Fruit fly (Drosophila melanogaster) whole organism, embryonic: ENCODE results near the gene Mrtf.

Experiments
- CG10654 ChIP-seq: fragments of 200-800 bp; sonication (Bioruptor generic); optimal IDR thresholded peaks from 2 replicates; lab custom pipeline; 2016; ENCODE audit warnings: missing biosample characterization, missing genetic modification characterization
- CG11247 ChIP-seq: fragments of 200-800 bp; sonication (Bioruptor generic); IDR thresholded peaks from 2 replicates; pipeline ENCODE4 v1.3.6; 2022; ENCODE audit warnings: missing biosample characterization, missing genetic modification characterization
- CG11456 ChIP-seq: fragments of 200-800 bp; sonication (Bioruptor generic); IDR thresholded peaks from 3 replicates; pipeline ENCODE4 v1.3.6; 2022; ENCODE audit warnings: missing biosample characterization, missing genetic modification characterization
- CG11695 ChIP-seq: fragments of 200-800 bp; sonication (Bioruptor generic); IDR thresholded peaks from 3 replicates; pipeline ENCODE4 v1.3.6; 2022; ENCODE audit warnings: missing biosample characterization, missing genetic modification characterization
- CG14050 ChIP-seq: fragments of 200-800 bp; sonication (Bioruptor generic); IDR thresholded peaks from 3 replicates; pipeline ENCODE4 v1.3.6; 2022; ENCODE audit warnings: missing biosample characterization, missing genetic modification characterization
- CG14441 ChIP-seq: fragments of 200-800 bp; sonication (Bioruptor generic); IDR thresholded peaks from 2 replicates; pipeline ENCODE4 v1.3.6; 2022; ENCODE audit warnings: missing biosample characterization, missing genetic modification characterization
- CG15269 ChIP-seq: fragments of 200-800 bp; sonication (Bioruptor generic); optimal IDR thresholded peaks from 2 replicates; lab custom pipeline; 2018; ENCODE audit warnings: missing biosample characterization, mild to moderate bottlenecking, missing genetic modification characterization, moderate library complexity
- CG2712 ChIP-seq: fragments of 200-800 bp; optimal IDR thresholded peaks from 3 replicates; lab custom pipeline; 2019; ENCODE audit warnings: missing biosample characterization, mild to moderate bottlenecking, missing genetic modification characterization, moderate library complexity
- CG30403 ChIP-seq: fragments of 200-800 bp; sonication (Bioruptor generic); optimal IDR thresholded peaks from 3 replicates; lab custom pipeline; 2016; ENCODE audit warnings: missing biosample characterization, missing genetic modification characterization
- CG32532 ChIP-seq: fragments of 200-800 bp; sonication (Bioruptor generic); IDR thresholded peaks from 2 replicates; pipeline ENCODE4 v1.3.6; 2022; ENCODE audit warnings: missing biosample characterization, missing genetic modification characterization
- CG4820 ChIP-seq: fragments of 200-800 bp; sonication (Bioruptor generic); optimal IDR thresholded peaks from 3 replicates; lab custom pipeline; 2016; ENCODE audit warnings: missing biosample characterization, missing genetic modification characterization
- CG6689 ChIP-seq: fragments of 200-800 bp; sonication (Bioruptor generic); IDR thresholded peaks from 2 replicates; pipeline ENCODE4 v1.3.6; 2022; ENCODE audit warnings: missing biosample characterization, missing genetic modification characterization
- CG7839 ChIP-seq: fragments of 200-800 bp; sonication (Bioruptor generic); optimal IDR thresholded peaks from 3 replicates; lab custom pipeline; 2018; ENCODE audit warnings: missing biosample characterization, mild to moderate bottlenecking, missing genetic modification characterization, moderate library complexity
- CG8388 ChIP-seq: fragments of 200-800 bp; sonication (Bioruptor generic); optimal IDR thresholded peaks from 2 replicates; lab custom pipeline; 2019; ENCODE audit warnings: missing biosample characterization, mild to moderate bottlenecking, missing genetic modification characterization, moderate library complexity
- CoRest ChIP-seq: fragments of 200-800 bp; sonication (Bioruptor generic); optimal IDR thresholded peaks from 3 replicates; lab custom pipeline; 2018; ENCODE audit warnings: missing biosample characterization, mild to moderate bottlenecking, missing genetic modification characterization, moderate library complexity
- Drgx ChIP-seq: fragments of 200-800 bp; sonication (Bioruptor generic); IDR thresholded peaks from 2 replicates; pipeline ENCODE4 v1.3.6; 2022; ENCODE audit warnings: missing biosample characterization, missing genetic modification characterization
- E2f1 ChIP-seq: fragments of 200-800 bp; sonication (Bioruptor generic); IDR thresholded peaks from 2 replicates; pipeline ENCODE4 v1.3.6; 2022; ENCODE audit warnings: missing biosample characterization, missing genetic modification characterization
- Med ChIP-seq: fragments of 200-800 bp; sonication (Bioruptor generic); peaks from one replicate; lab custom pipeline; 2016; ENCODE audit warnings: missing biosample characterization, missing genetic modification characterization, mild to moderate bottlenecking, inconsistent platforms, moderate library complexity
- Mes4 ChIP-seq: fragments of 200-800 bp; sonication (Bioruptor generic); optimal IDR thresholded peaks from 2 replicates; lab custom pipeline; 2016; ENCODE audit warnings: missing biosample characterization, missing genetic modification characterization
- Mrtf ChIP-seq: fragments of 200-800 bp; sonication (Bioruptor generic); IDR thresholded peaks from 3 replicates; pipeline ENCODE4 v1.3.6; 2022; ENCODE audit warnings: missing biosample characterization, missing genetic modification characterization
- Nf-YC ChIP-seq: fragments of 200-800 bp; optimal IDR thresholded peaks from 3 replicates; lab custom pipeline; 2019; ENCODE audit warnings: missing biosample characterization, mild to moderate bottlenecking, missing genetic modification characterization, moderate library complexity
- NfI ChIP-seq: fragments of 200-800 bp; sonication (Bioruptor generic); optimal IDR thresholded peaks from 3 replicates; lab custom pipeline; 2018; ENCODE audit warnings: missing biosample characterization, mild to moderate bottlenecking, missing genetic modification characterization, moderate library complexity
- Oli ChIP-seq: fragments of 200-800 bp; sonication (Bioruptor generic); optimal IDR thresholded peaks from 2 replicates; lab custom pipeline; 2018; ENCODE audit warnings: missing biosample characterization, mild to moderate bottlenecking, missing genetic modification characterization, moderate library complexity
- Rfx ChIP-seq: fragments of 200-800 bp; sonication (Bioruptor generic); IDR thresholded peaks from 2 replicates; pipeline ENCODE4 v1.3.6; 2022; ENCODE audit warnings: missing biosample characterization, missing genetic modification characterization
- Rx ChIP-seq: fragments of 200-800 bp; sonication (Bioruptor generic); IDR thresholded peaks from 2 replicates; pipeline ENCODE4 v1.3.6; 2022; ENCODE audit warnings: missing biosample characterization, missing genetic modification characterization
- Sox102F ChIP-seq: fragments of 200-800 bp; sonication (Bioruptor generic); optimal IDR thresholded peaks from 2 replicates; lab custom pipeline; 2018; ENCODE audit warnings: missing biosample characterization, mild to moderate bottlenecking, missing genetic modification characterization, moderate library complexity
- Xbp1 ChIP-seq: fragments of 200-800 bp; sonication (Bioruptor generic); optimal IDR thresholded peaks from 3 replicates; lab custom pipeline; 2016; ENCODE audit warnings: missing biosample characterization, mild to moderate bottlenecking, missing genetic modification characterization
- chm ChIP-seq: fragments of 200-800 bp; sonication (Bioruptor generic); IDR thresholded peaks from 2 replicates; pipeline ENCODE4 v1.3.6; 2022; ENCODE audit warnings: missing biosample characterization, missing genetic modification characterization
- dpn ChIP-seq, 2 experiments: fragments of 200-800 bp; sonication (Bioruptor generic); optimal IDR thresholded peaks; 3 replicates each; lab custom pipeline; 2016; ENCODE audit warnings: missing biosample characterization in 2 of 2, missing genetic modification characterization in 2 of 2
- fd64A ChIP-seq: fragments of 200-800 bp; sonication (Bioruptor generic); optimal IDR thresholded peaks from 3 replicates; lab custom pipeline; 2018; ENCODE audit warnings: missing biosample characterization, mild to moderate bottlenecking, missing genetic modification characterization
- fd96Cb ChIP-seq: fragments of 200-800 bp; sonication (Bioruptor generic); optimal IDR thresholded peaks from 2 replicates; lab custom pipeline; 2018; ENCODE audit warnings: missing biosample characterization, mild to moderate bottlenecking, missing genetic modification characterization, moderate library complexity
- gem ChIP-seq: fragments of 200-800 bp; sonication (Bioruptor generic); optimal IDR thresholded peaks from 2 replicates; lab custom pipeline; 2019; ENCODE audit warnings: missing biosample characterization, mild to moderate bottlenecking, missing genetic modification characterization, moderate library complexity
- jumu ChIP-seq: fragments of 200-800 bp; sonication (Bioruptor generic); optimal IDR thresholded peaks from 3 replicates; lab custom pipeline; 2016; ENCODE audit warnings: missing biosample characterization, missing genetic modification characterization
- lmd ChIP-seq: fragments of 200-800 bp; sonication (Bioruptor generic); IDR thresholded peaks from 2 replicates; pipeline ENCODE4 v1.3.6; 2022; ENCODE audit warnings: missing biosample characterization, missing genetic modification characterization
- prd ChIP-seq, 3 experiments: fragments of >200 bp in 2 of 3; fragments of 200-800 bp in 1 of 3; sonication (Bioruptor generic) in 1 of 3; optimal IDR thresholded peaks in 2 of 3; IDR thresholded peaks in 1 of 3; 2 replicates in 2 of 3; 3 replicates in 1 of 3; pipeline versions ENCODE4 v1.3.6 to Lab custom; 2017 to 2022; ENCODE audit warnings: missing biosample characterization in 1 of 3, missing genetic modification characterization in 1 of 3
- ranshi ChIP-seq: fragments of 200-800 bp; sonication (Bioruptor generic); IDR thresholded peaks from 2 replicates; pipeline ENCODE4 v1.3.6; 2022; ENCODE audit warnings: missing biosample characterization, missing genetic modification characterization
- row ChIP-seq: fragments of 200-800 bp; sonication (Bioruptor generic); IDR thresholded peaks from 3 replicates; pipeline ENCODE4 v1.3.6; 2022; ENCODE audit warnings: missing biosample characterization, missing genetic modification characterization
- seq ChIP-seq: fragments of 200-800 bp; sonication (Bioruptor generic); IDR thresholded peaks from 2 replicates; pipeline ENCODE4 v1.3.6; 2022; ENCODE audit warnings: missing biosample characterization, missing genetic modification characterization
- sisA ChIP-seq: fragments of 200-800 bp; sonication (Bioruptor generic); IDR thresholded peaks from 2 replicates; pipeline ENCODE4 v1.3.6; 2022; ENCODE audit warnings: missing biosample characterization, missing genetic modification characterization
- slbo ChIP-seq: fragments of 200-800 bp; sonication (Bioruptor generic); IDR thresholded peaks from 2 replicates; pipeline ENCODE4 v1.3.6; 2022; ENCODE audit warnings: missing biosample characterization, missing genetic modification characterization
- so ChIP-seq: fragments of 200-800 bp; sonication (Bioruptor generic); IDR thresholded peaks from 3 replicates; pipeline ENCODE4 v1.3.6; 2022; ENCODE audit warnings: missing biosample characterization, missing genetic modification characterization
- sr ChIP-seq: fragments of 200-800 bp; sonication (Bioruptor generic); IDR thresholded peaks from 3 replicates; pipeline ENCODE4 v1.3.6; 2022; ENCODE audit warnings: missing biosample characterization, missing genetic modification characterization
- ssp ChIP-seq: fragments of 200-800 bp; sonication (Bioruptor generic); IDR thresholded peaks from 2 replicates; pipeline ENCODE4 v1.3.6; 2022; ENCODE audit warnings: missing biosample characterization, missing genetic modification characterization
- stc ChIP-seq: fragments of 200-800 bp; sonication (Bioruptor generic); IDR thresholded peaks from 2 replicates; pipeline ENCODE4 v1.3.6; 2022; ENCODE audit warnings: missing biosample characterization, missing genetic modification characterization
- tgo ChIP-seq: fragments of 200-800 bp; sonication (Bioruptor generic); IDR thresholded peaks from 3 replicates; pipeline ENCODE4 v1.3.6; 2022; ENCODE audit warnings: missing biosample characterization, missing genetic modification characterization
- unpg ChIP-seq: fragments of 200-800 bp; sonication (Bioruptor generic); optimal IDR thresholded peaks from 3 replicates; lab custom pipeline; 2018; ENCODE audit warnings: missing biosample characterization, mild to moderate bottlenecking, missing genetic modification characterization, moderate library complexity
- vvl ChIP-seq: fragments of 200-800 bp; sonication (Bioruptor generic); IDR thresholded peaks from 2 replicates; pipeline ENCODE4 v1.3.6; 2022; ENCODE audit warnings: missing biosample characterization, missing genetic modification characterization
- wor ChIP-seq: fragments of 200-800 bp; sonication (Bioruptor generic); IDR thresholded peaks from 2 replicates; pipeline ENCODE4 v1.3.6; 2022; ENCODE audit warnings: missing biosample characterization, missing genetic modification characterization
- zf30C ChIP-seq: fragments of 200-800 bp; sonication (Bioruptor generic); optimal IDR thresholded peaks from 3 replicates; lab custom pipeline; 2018; ENCODE audit warnings: missing biosample characterization, mild to moderate bottlenecking, missing genetic modification characterization
- zfh1 ChIP-seq: fragments of 200-800 bp; sonication (Bioruptor generic); IDR thresholded peaks from 3 replicates; pipeline ENCODE4 v1.3.6; 2022; ENCODE audit warnings: missing biosample characterization, missing genetic modification characterization

Gene Mrtf

DNA sequence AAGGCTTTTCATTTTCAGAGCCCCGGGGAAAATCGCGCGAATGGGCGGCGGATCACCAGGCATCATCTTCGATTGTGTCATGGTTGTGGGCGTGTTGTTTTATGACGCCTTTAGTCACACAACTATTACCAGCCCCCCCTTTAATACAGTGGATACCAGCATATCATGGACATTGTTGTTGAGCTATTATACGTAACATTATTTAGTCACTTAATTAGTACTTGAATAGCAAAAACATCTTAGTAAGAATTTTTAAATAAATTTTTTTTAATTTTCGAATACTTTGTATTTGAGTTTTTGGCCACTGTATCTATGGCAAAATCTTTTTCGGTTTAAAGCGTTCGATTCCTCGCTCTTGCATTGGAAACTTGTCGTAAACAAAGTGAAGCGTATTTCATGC lies 2.6 kb downstream of the Mrtf start (continued):
- no peak for TF ChIP-seq NfI
- peak; percentile 67 for TF ChIP-seq Med (GFP tag; lab: Kevin White, UChicago)
- peak; percentile 71 for TF ChIP-seq CG32532 (GFP tag; lab: Robert Waterston, UW)
- TF ChIP-seq CG10654 (GFP tag; lab: Kevin White, UChicago) = no peak
- TF ChIP-seq CG14441 (GFP tag; lab: Robert Waterston, UW) = peak; percentile 50
- TF ChIP-seq sr (GFP tag; lab: Robert Waterston, UW) = peak; percentile 70; the same call in 2 of the 3 replicates
- 0 out of 2 replicates have a peak, but pooled peaks have one; percentile 9 for TF ChIP-seq CG11247 (GFP tag; lab: Robert Waterston, UW)
- 0 out of 2 replicates have a peak, but pooled peaks have one; percentile 28 for TF ChIP-seq Rx (GFP tag; lab: Robert Waterston, UW)
- 0 out of 2 replicates have a peak, but pooled peaks have one; percentile 32 for TF ChIP-seq ssp (GFP tag; lab: Robert Waterston, UW)
- TF ChIP-seq fd64A (GFP tag; lab: Kevin White, UChicago) = no peak
- TF ChIP-seq CG11695 (GFP tag; lab: Robert Waterston, UW) = 0 out of 3 replicates have a peak, but pooled peaks have one; percentile 52
- peak; percentile 67; the same call in 2 of the 3 replicates for TF ChIP-seq tgo (GFP tag; lab: Robert Waterston, UW)
- peak; percentile 65; the same call in 2 of the 3 replicates for TF ChIP-seq Mrtf
- TF ChIP-seq Xbp1 (GFP tag; lab: Kevin White, UChicago) = peak; percentile 11
- TF ChIP-seq sisA = peak; percentile 29; the same call in 1 of the 2 replicates
- peak; percentile 2 for TF ChIP-seq CoRest
- TF ChIP-seq stc (GFP tag; lab: Robert Waterston, UW) = peak; percentile 44; the same call in 1 of the 2 replicates
- TF ChIP-seq Mes4 (GFP tag; lab: Kevin White, UChicago) = no peak
- peak; percentile 27 for TF ChIP-seq CG2712 (tag; lab: Kevin White, UChicago)
- TF ChIP-seq jumu (GFP tag; lab: Kevin White, UChicago) = no peak
- no peak for TF ChIP-seq zf30C (GFP tag; lab: Kevin White, UChicago)
- peak; percentile 24; the same call in 1 of the 2 replicates for TF ChIP-seq Drgx
- no peak for TF ChIP-seq prd (optimal IDR thresholded peaks at IDR 0.05; lab: Kevin White, UChicago)
- peak; percentile 42; the same call in 2 of the 3 replicates for TF ChIP-seq prd (GFP tag; IDR thresholded peaks at IDR 0.05; lab: Robert Waterston, UW)
- peak; percentile 4 for TF ChIP-seq unpg (GFP tag; lab: Kevin White, UChicago)
- peak; percentile 32 for TF ChIP-seq Sox102F (GFP tag; lab: Kevin White, UChicago)
- TF ChIP-seq CG4820 (GFP tag; lab: Kevin White, UChicago) = no peak
- peak; percentile 6 for TF ChIP-seq fd96Cb (tag; lab: Kevin White, UChicago)
- TF ChIP-seq lmd (GFP tag; lab: Robert Waterston, UW) = peak; percentile 58; the same call in 1 of the 2 replicates
- TF ChIP-seq so (GFP tag; lab: Robert Waterston, UW) = 0 out of 3 replicates have a peak, but pooled peaks have one; percentile 14
- TF ChIP-seq CG11456 (GFP tag; lab: Robert Waterston, UW) = 0 out of 3 replicates have a peak, but pooled peaks have one; percentile 29
- peak; percentile 63 for TF ChIP-seq vvl (GFP tag; lab: Robert Waterston, UW)
- peak; percentile 52 for TF ChIP-seq seq (GFP tag; lab: Robert Waterston, UW)
- TF ChIP-seq chm = no peak
- peak; percentile 35 for TF ChIP-seq CG15269 (tag; lab: Kevin White, UChicago)
- TF ChIP-seq zfh1 (GFP tag; lab: Robert Waterston, UW) = peak; percentile 40; the same call in 1 of the 3 replicates
- 0 out of 2 replicates have a peak, but pooled peaks have one; percentile 28 for TF ChIP-seq ranshi (GFP tag; lab: Robert Waterston, UW)
- TF ChIP-seq CG7839 (tag; lab: Kevin White, UChicago) = peak; percentile 35
- TF ChIP-seq row (GFP tag; lab: Robert Waterston, UW) = peak; percentile 62
- TF ChIP-seq CG14050 (GFP tag; lab: Robert Waterston, UW) = 0 out of 3 replicates have a peak, but pooled peaks have one; percentile 11
- TF ChIP-seq E2f1 = peak; percentile 21; the same call in 1 of the 2 replicates
- TF ChIP-seq slbo (GFP tag; lab: Robert Waterston, UW) = peak; percentile 56
- no peak for TF ChIP-seq wor
- peak; percentile 25 for TF ChIP-seq gem (tag; lab: Kevin White, UChicago)
- TF ChIP-seq Nf-YC (tag; lab: Kevin White, UChicago) = peak; percentile 38
- no peak for TF ChIP-seq dpn (GFP tag; optimal IDR thresholded peaks at IDR 0.05; lab: Kevin White, UChicago)
- peak; percentile 12 for TF ChIP-seq CG30403 (GFP tag; lab: Kevin White, UChicago)
- peak; percentile 48; the same call in 1 of the 2 replicates for TF ChIP-seq CG6689 (GFP tag; lab: Robert Waterston, UW)
- TF ChIP-seq Rfx = peak; percentile 64
- peak; percentile 24 for TF ChIP-seq Oli
- TF ChIP-seq CG8388 = no peak
